Fruit fly (Drosophila melanogaster): ENCODE measurements around the gene TP53INP.
A peak's percentile ranks its signal among the peaks of the same experiment; 100 is the strongest.

DNA sequence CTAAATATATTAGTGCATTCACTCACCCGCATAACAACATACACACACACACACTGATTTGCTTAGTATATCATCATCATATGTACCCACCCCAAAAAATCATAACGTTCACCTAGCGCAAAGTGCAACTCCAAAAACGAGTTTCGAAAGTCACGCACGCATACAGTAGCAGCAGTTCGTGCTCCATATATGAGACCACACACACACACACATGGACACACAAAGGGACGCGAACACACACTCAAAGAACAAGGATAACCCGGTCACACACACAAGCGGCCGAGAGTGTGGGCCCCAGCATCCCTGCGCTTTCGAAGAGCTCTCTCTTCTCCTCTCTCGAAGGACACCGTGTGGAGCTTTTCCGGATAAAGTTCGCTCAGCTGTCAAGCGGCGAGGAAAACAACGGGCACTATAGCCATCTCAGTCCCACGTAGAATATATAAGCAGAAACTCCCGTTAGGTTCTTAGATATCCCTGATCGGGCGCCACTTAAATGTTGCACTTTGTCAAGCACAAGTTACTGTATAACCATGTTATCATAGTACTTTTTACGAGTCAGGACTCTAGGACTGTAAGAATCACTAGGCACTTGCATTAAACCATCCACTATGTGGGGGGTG lies 24.5 kb downstream of the TP53INP start:
- TF ChIP-seq cato (GFP tag; optimal IDR thresholded peaks at IDR 0.05; ENCODE audit: borderline replicate concordance), result no peak
- TF ChIP-seq Bgb (GFP tag; IDR thresholded peaks at IDR 0.05; ENCODE audit: partially characterized antibody), result no peak
- TF ChIP-seq dimm (GFP tag; IDR thresholded peaks at IDR 0.05), result no peak
- peak; percentile 35 for TF ChIP-seq scrt (GFP tag; optimal IDR thresholded peaks at IDR 0.05)
